Worm (Caenorhabditis elegans) whole organism, L1 larva: Measurements from ENCODE around the gene T14A8.2.

ENCODE experiments used
- F16B12.6 ChIP-seq: fragments of 150-350 bp; optimal IDR thresholded peaks from 2 replicates; lab custom pipeline; 2014; ENCODE audit warnings: missing biosample characterization, missing genetic modification characterization
- Y116A8C.19 ChIP-seq: sonication (generic microtip); optimal IDR thresholded peaks from 2 replicates; lab custom pipeline; 2016; ENCODE audit warnings: missing compliant biosample characterization, missing genetic modification characterization, borderline replicate concordance
- alr-1 ChIP-seq: fragments of 200-800 bp; sonication (Bioruptor generic); optimal IDR thresholded peaks from 2 replicates; lab custom pipeline; 2018; ENCODE audit warnings: borderline replicate concordance, mild to moderate bottlenecking, missing genetic modification characterization, missing compliant biosample characterization
- ama-1 ChIP-seq: fragments of 150-350 bp; optimal IDR thresholded peaks from 2 replicates; lab custom pipeline; 2014
- blmp-1 ChIP-seq: fragments of 150-350 bp; optimal IDR thresholded peaks from 2 replicates; lab custom pipeline; 2014; ENCODE audit warnings: missing biosample characterization, missing genetic modification characterization
- ceh-82 ChIP-seq, 3 experiments: fragments of 150-350 bp in 1 of 3; sonication (generic microtip) in 2 of 3; optimal IDR thresholded peaks; 2 replicates each; lab custom pipeline; 2014 to 2017; ENCODE audit warnings: missing biosample characterization in 3 of 3, missing genetic modification characterization in 3 of 3
- ceh-88 ChIP-seq: fragments of 200-800 bp; sonication (Bioruptor generic); IDR thresholded peaks from 2 replicates; pipeline ENCODE4 v1.3.6; 2022; ENCODE audit warnings: missing genetic modification characterization, missing compliant biosample characterization
- ces-1 ChIP-seq: fragments of 150-350 bp; optimal IDR thresholded peaks from 2 replicates; lab custom pipeline; 2014; ENCODE audit warnings: missing biosample characterization, missing genetic modification reagents, missing genetic modification characterization
- dsc-1 ChIP-seq: sonication (generic microtip); optimal IDR thresholded peaks from 2 replicates; lab custom pipeline; 2016; ENCODE audit warnings: mild to moderate bottlenecking, missing genetic modification characterization, missing compliant biosample characterization
- efl-1 ChIP-seq, 4 experiments: fragments of 150-350 bp; optimal IDR thresholded peaks in 3 of 4; peaks in 1 of 4; 1 replicate in 1 of 4; 2 replicates in 3 of 4; lab custom pipeline; 2014; ENCODE audit warnings: missing biosample characterization in 2 of 4, missing genetic modification characterization in 2 of 4, missing genetic modification reagents in 2 of 4
- egl-13 ChIP-seq: sonication (generic microtip); optimal IDR thresholded peaks from 2 replicates; lab custom pipeline; 2016; ENCODE audit warnings: missing genotype, missing genetic modification reagents, missing genetic modification characterization, missing compliant biosample characterization
- egl-27 ChIP-seq, 2 experiments: fragments of 150-350 bp in 1 of 2; sonication (generic microtip); optimal IDR thresholded peaks; 3 replicates each; lab custom pipeline; 2017 to 2018; ENCODE audit warnings: missing biosample characterization in 2 of 2, missing genetic modification characterization in 2 of 2, missing genetic modification reagents in 2 of 2
- elt-2 ChIP-seq: sonication (generic microtip); optimal IDR thresholded peaks from 2 replicates; lab custom pipeline; 2016; ENCODE audit warnings: missing genetic modification characterization, mild to moderate bottlenecking, inconsistent platforms, missing compliant biosample characterization, missing genetic modification reagents
- fkh-8 ChIP-seq: sonication (generic microtip); optimal IDR thresholded peaks from 2 replicates; lab custom pipeline; 2016; ENCODE audit warnings: mild to moderate bottlenecking, missing genetic modification characterization, missing compliant biosample characterization
- hlh-17 ChIP-seq: fragments of 200-800 bp; sonication (Bioruptor generic); optimal IDR thresholded peaks from 2 replicates; lab custom pipeline; 2018; ENCODE audit warnings: missing genetic modification characterization, mild to moderate bottlenecking, missing compliant biosample characterization, moderate library complexity, borderline replicate concordance
- hlh-4 ChIP-seq: sonication (generic microtip); optimal IDR thresholded peaks from 2 replicates; lab custom pipeline; 2016; ENCODE audit warnings: mild to moderate bottlenecking, missing genetic modification characterization, missing compliant biosample characterization
- hpl-2 ChIP-seq: fragments of 150-350 bp; optimal IDR thresholded peaks from 2 replicates; lab custom pipeline; 2014; ENCODE audit warnings: missing biosample characterization, missing genetic modification reagents, missing genetic modification characterization
- irx-1 ChIP-seq: sonication (generic microtip); optimal IDR thresholded peaks from 2 replicates; lab custom pipeline; 2016; ENCODE audit warnings: missing genetic modification characterization, missing compliant biosample characterization
- isw-1 ChIP-seq: fragments of 200-800 bp; sonication (Bioruptor generic); IDR thresholded peaks from 2 replicates; pipeline ENCODE4 v1.3.6; 2022; ENCODE audit warnings: missing genetic modification characterization, missing compliant biosample characterization
- jun-1 ChIP-seq: fragments of 150-350 bp; optimal IDR thresholded peaks from 2 replicates; lab custom pipeline; 2014; ENCODE audit warnings: missing biosample characterization, missing genetic modification reagents, missing genetic modification characterization
- lin-13 ChIP-seq: fragments of 150-350 bp; optimal IDR thresholded peaks from 2 replicates; lab custom pipeline; 2014; ENCODE audit warnings: missing biosample characterization, missing genetic modification reagents, missing genetic modification characterization
- lin-14 ChIP-seq: fragments of 200-800 bp; sonication (Bioruptor generic); optimal IDR thresholded peaks from 2 replicates; lab custom pipeline; 2018; ENCODE audit warnings: mild to moderate bottlenecking, missing genetic modification characterization, moderate library complexity, missing compliant biosample characterization
- lin-39 ChIP-seq: fragments of 150-350 bp; optimal IDR thresholded peaks from 2 replicates; lab custom pipeline; 2014; ENCODE audit warnings: missing biosample characterization, missing genetic modification reagents, missing genetic modification characterization
- lir-3 ChIP-seq: sonication (generic microtip); optimal IDR thresholded peaks from 2 replicates; lab custom pipeline; 2016; ENCODE audit warnings: mild to moderate bottlenecking, missing genetic modification characterization, moderate library complexity, missing compliant biosample characterization; ENCODE audit not compliant: poor library complexity
- lsy-2 ChIP-seq, 2 experiments: fragments of 150-350 bp; optimal IDR thresholded peaks; 2 replicates each; lab custom pipeline; 2014; ENCODE audit warnings: missing biosample characterization in 2 of 2, missing genetic modification characterization in 2 of 2
- mab-9 ChIP-seq: fragments of 200-800 bp; sonication (Bioruptor generic); IDR thresholded peaks from 2 replicates; pipeline ENCODE4 v1.3.6; 2022; ENCODE audit warnings: missing genetic modification reagents, missing genetic modification characterization, missing compliant biosample characterization
- mdl-1 ChIP-seq, 2 experiments: fragments of 150-350 bp; optimal IDR thresholded peaks; 2 replicates each; lab custom pipeline; 2014 to 2017; ENCODE audit warnings: missing biosample characterization in 2 of 2, missing genetic modification characterization in 2 of 2, inconsistent platforms in 1 of 2
- mef-2 ChIP-seq: fragments of 150-350 bp; optimal IDR thresholded peaks from 2 replicates; lab custom pipeline; 2014; ENCODE audit warnings: missing biosample characterization, missing genetic modification characterization
- nhr-11 ChIP-seq: fragments of 150-350 bp; optimal IDR thresholded peaks from 2 replicates; lab custom pipeline; 2014; ENCODE audit warnings: missing biosample characterization, missing genetic modification characterization
- nhr-12 ChIP-seq: sonication (generic microtip); optimal IDR thresholded peaks from 2 replicates; lab custom pipeline; 2017; ENCODE audit warnings: missing biosample characterization, missing genetic modification characterization
- nhr-19 ChIP-seq: fragments of 200-800 bp; sonication (Bioruptor generic); conservative IDR thresholded peaks from 2 replicates; pipeline ENCODE4 v1.3.6; 2022; ENCODE audit warnings: missing genetic modification characterization, missing compliant biosample characterization
- nhr-20 ChIP-seq: sonication (generic microtip); optimal IDR thresholded peaks from 2 replicates; lab custom pipeline; 2016; ENCODE audit warnings: mild to moderate bottlenecking, missing genetic modification characterization, missing compliant biosample characterization
- nhr-237 ChIP-seq: fragments of 150-350 bp; optimal IDR thresholded peaks from 2 replicates; lab custom pipeline; 2014; ENCODE audit warnings: missing biosample characterization, missing genetic modification characterization
- nhr-28 ChIP-seq: fragments of 150-350 bp; optimal IDR thresholded peaks from 2 replicates; lab custom pipeline; 2014; ENCODE audit warnings: missing biosample characterization, missing genetic modification characterization
- nhr-71 ChIP-seq: sonication (generic microtip); optimal IDR thresholded peaks from 2 replicates; lab custom pipeline; 2016; ENCODE audit warnings: mild to moderate bottlenecking, missing genetic modification characterization, moderate library complexity, missing compliant biosample characterization
- nhr-77 ChIP-seq: fragments of 150-350 bp; optimal IDR thresholded peaks from 2 replicates; lab custom pipeline; 2014; ENCODE audit warnings: missing biosample characterization, missing genetic modification characterization
- nhr-85 ChIP-seq: sonication (generic microtip); peaks from one replicate; lab custom pipeline; 2016; ENCODE audit warnings: missing genetic modification characterization, inconsistent platforms, missing compliant biosample characterization
- nhr-90 ChIP-seq: sonication (generic microtip); optimal IDR thresholded peaks from 2 replicates; lab custom pipeline; 2016; ENCODE audit warnings: mild to moderate bottlenecking, missing genetic modification characterization, missing compliant biosample characterization; ENCODE audit not compliant: poor library complexity
- pqm-1 ChIP-seq: sonication (generic microtip); optimal IDR thresholded peaks from 3 replicates; lab custom pipeline; 2017; ENCODE audit warnings: missing biosample characterization, missing genetic modification characterization
- skn-1 ChIP-seq: fragments of 150-350 bp; optimal IDR thresholded peaks from 2 replicates; lab custom pipeline; 2014; ENCODE audit warnings: missing biosample characterization, missing genetic modification characterization
- snpc-4 ChIP-seq: fragments of 150-350 bp; optimal IDR thresholded peaks from 2 replicates; lab custom pipeline; 2014; ENCODE audit warnings: missing biosample characterization, missing genetic modification characterization
- snu-23 ChIP-seq: sonication (generic microtip); optimal IDR thresholded peaks from 2 replicates; lab custom pipeline; 2016; ENCODE audit warnings: missing genetic modification characterization, missing compliant biosample characterization
- sox-4 ChIP-seq: sonication (generic microtip); optimal IDR thresholded peaks from 2 replicates; lab custom pipeline; 2016; ENCODE audit warnings: missing genetic modification characterization, missing compliant biosample characterization
- sptf-1 ChIP-seq: fragments of 150-350 bp; optimal IDR thresholded peaks from 2 replicates; lab custom pipeline; 2014; ENCODE audit warnings: missing biosample characterization, missing genetic modification characterization
- sup-37 ChIP-seq: fragments of 200-800 bp; sonication (Bioruptor generic); optimal IDR thresholded peaks from 2 replicates; lab custom pipeline; 2018; ENCODE audit warnings: mild to moderate bottlenecking, missing genetic modification characterization, missing compliant biosample characterization
- tbx-2 ChIP-seq: sonication (generic microtip); optimal IDR thresholded peaks from 2 replicates; lab custom pipeline; 2016; ENCODE audit warnings: missing genetic modification characterization, missing compliant biosample characterization
- tlp-1 ChIP-seq: fragments of 150-350 bp; optimal IDR thresholded peaks from 2 replicates; lab custom pipeline; 2014; ENCODE audit warnings: missing biosample characterization, missing genetic modification characterization
- unc-130 ChIP-seq: fragments of 150-350 bp; optimal IDR thresholded peaks from 2 replicates; lab custom pipeline; 2017; ENCODE audit warnings: missing biosample characterization, missing genetic modification characterization, inconsistent platforms
- unc-62 ChIP-seq: fragments of 150-350 bp; optimal IDR thresholded peaks from 2 replicates; lab custom pipeline; 2014; ENCODE audit warnings: missing biosample characterization, missing genetic modification reagents, missing genetic modification characterization
- unc-98 ChIP-seq: fragments of 200-800 bp; sonication (Bioruptor generic); IDR thresholded peaks from 2 replicates; pipeline ENCODE4 v1.3.6; 2022; ENCODE audit warnings: missing genetic modification characterization, missing compliant biosample characterization
- xbp-1 ChIP-seq: sonication (generic microtip); optimal IDR thresholded peaks from 2 replicates; lab custom pipeline; 2016; ENCODE audit warnings: missing genetic modification characterization, missing compliant biosample characterization
- zip-4 ChIP-seq: fragments of 200-800 bp; sonication (Bioruptor generic); optimal IDR thresholded peaks from 2 replicates; lab custom pipeline; 2018; ENCODE audit warnings: mild to moderate bottlenecking, missing genetic modification characterization, moderate library complexity, missing compliant biosample characterization
- ztf-11 ChIP-seq, 2 experiments: sonication (generic microtip); optimal IDR thresholded peaks; 2 replicates each; lab custom pipeline; 2016 to 2017; ENCODE audit warnings: missing genetic modification characterization in 2 of 2, missing biosample characterization in 1 of 2, missing compliant biosample characterization in 1 of 2

Gene T14A8.2

DNA sequence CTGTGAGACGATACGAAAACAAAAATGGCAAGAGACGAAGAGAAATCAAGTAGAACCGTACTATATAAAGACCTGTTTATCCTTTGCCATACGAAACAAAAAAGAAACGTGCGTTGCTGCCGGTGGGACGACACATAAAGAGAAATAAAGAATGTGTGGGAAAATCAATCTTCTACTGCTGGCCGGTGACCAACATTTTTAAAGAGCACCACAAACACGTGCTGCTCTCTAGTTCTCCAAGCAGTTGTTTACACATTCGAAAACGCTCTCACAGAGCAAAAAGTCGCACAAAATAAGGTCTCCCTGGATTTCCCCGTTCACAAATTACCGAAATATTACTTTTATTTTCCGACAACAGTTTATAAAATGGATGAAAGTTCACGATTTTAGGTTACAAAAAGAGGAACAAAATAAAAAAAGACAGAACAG, 32.9 kb downstream of the T14A8.2 start, which contains the start of gene imp-3:
Gene imp-3 (minus strand): TSS at position 93 of the 429 bp plus-strand sequence.
- no peak for TF ChIP-seq egl-27 (tag; optimal IDR thresholded peaks at IDR 0.05; lab: Kevin White, UChicago)
- TF ChIP-seq lin-39 (tag; lab: Kevin White, UChicago) = no peak
- TF ChIP-seq sptf-1 = no peak
- peak; percentile 46 for TF ChIP-seq nhr-20
- no peak for TF ChIP-seq lir-3 (tag; lab: Kevin White, UChicago)
- TF ChIP-seq nhr-28 (tag; lab: Kevin White, UChicago) = no peak
- peak in 1 of 2 experiments; percentile 78 for TF ChIP-seq mdl-1 (tag; optimal IDR thresholded peaks at IDR 0.05; lab: Kevin White, UChicago)
- no peak for TF ChIP-seq alr-1
- peak; percentile 37 for TF ChIP-seq tbx-2 (tag; lab: Kevin White, UChicago)
- no peak for TF ChIP-seq unc-62 (GFP tag; lab: Kevin White, UChicago)
- TF ChIP-seq nhr-85 (tag; lab: Kevin White, UChicago) = peak; percentile 40
- TF ChIP-seq ceh-88 (GFP tag; lab: Robert Waterston, UW) = 0 out of 2 replicates have a peak, but pooled peaks have one; percentile 11
- peak; percentile 58 for TF ChIP-seq nhr-90
- peak; percentile 93 for TF ChIP-seq ama-1 (lab: Kevin White, UChicago)
- no peak for TF ChIP-seq unc-98 (GFP tag; lab: Robert Waterston, UW)
- no peak for TF ChIP-seq skn-1 (tag; lab: Kevin White, UChicago)
- TF ChIP-seq pqm-1 = no peak
- no peak for TF ChIP-seq egl-13 (tag; lab: Kevin White, UChicago)
- TF ChIP-seq nhr-12 = no peak
- no peak for TF ChIP-seq lin-13 (GFP tag; lab: Kevin White, UChicago)
- TF ChIP-seq elt-2 (tag; lab: Kevin White, UChicago) = peak; percentile 6
- TF ChIP-seq lin-14 (GFP tag; lab: Kevin White, UChicago) = peak; percentile 71
- no peak for TF ChIP-seq nhr-11
- TF ChIP-seq unc-130 (tag; lab: Kevin White, UChicago) = peak; percentile 32
- no peak for TF ChIP-seq sup-37 (GFP tag; lab: Kevin White, UChicago)
- peak; percentile 21 for TF ChIP-seq blmp-1
- TF ChIP-seq ceh-82 (tag; optimal IDR thresholded peaks at IDR 0.05; lab: Kevin White, UChicago) = no peak
- TF ChIP-seq hlh-17 (GFP tag; lab: Kevin White, UChicago) = no peak
- TF ChIP-seq isw-1 (GFP tag; lab: Robert Waterston, UW) = no peak
- peak; percentile 7 for TF ChIP-seq xbp-1 (tag; lab: Kevin White, UChicago)
- TF ChIP-seq nhr-77 (tag; lab: Kevin White, UChicago) = no peak
- TF ChIP-seq Y116A8C.19 (tag; lab: Kevin White, UChicago) = no peak
- TF ChIP-seq mab-9 (GFP tag; lab: Robert Waterston, UW) = no peak
- no peak for TF ChIP-seq sox-4 (tag; lab: Kevin White, UChicago)
- TF ChIP-seq snu-23 (GFP tag; lab: Kevin White, UChicago) = peak; percentile 57
- 0 out of 2 replicates have a peak, but pooled peaks have one; percentile 11 for TF ChIP-seq nhr-19
- TF ChIP-seq zip-4 (GFP tag; lab: Kevin White, UChicago) = no peak
- no peak for TF ChIP-seq mef-2 (tag; lab: Kevin White, UChicago)
- no peak for TF ChIP-seq F16B12.6
- TF ChIP-seq nhr-71 (tag; lab: Kevin White, UChicago) = peak; percentile 65
- no peak for TF ChIP-seq snpc-4 (tag; lab: Kevin White, UChicago)
- TF ChIP-seq ztf-11 (tag; optimal IDR thresholded peaks at IDR 0.05; lab: Kevin White, UChicago) = no peak
- peak; percentile 55 to 60 for TF ChIP-seq lsy-2 (tag; optimal IDR thresholded peaks at IDR 0.05; lab: Kevin White, UChicago)
- peak; percentile 26 to 42 for TF ChIP-seq efl-1 (optimal IDR thresholded peaks at IDR 0.05; lab: Kevin White, UChicago)
- peak; percentile 21 to 95 for TF ChIP-seq efl-1 (GFP tag; optimal IDR thresholded peaks at IDR 0.05 in 1 of 2; lab: Kevin White, UChicago)
- no peak for TF ChIP-seq fkh-8 (tag; lab: Kevin White, UChicago)
- TF ChIP-seq irx-1 (tag; lab: Kevin White, UChicago) = peak; percentile 18
- no peak for TF ChIP-seq hlh-4 (tag; lab: Kevin White, UChicago)
- no peak for TF ChIP-seq nhr-237 (tag; lab: Kevin White, UChicago)
- TF ChIP-seq tlp-1 (tag; lab: Kevin White, UChicago) = no peak
- no peak for TF ChIP-seq ces-1 (GFP tag; lab: Kevin White, UChicago)
- TF ChIP-seq jun-1 (tag; lab: Kevin White, UChicago) = no peak
- TF ChIP-seq dsc-1 (tag; lab: Kevin White, UChicago) = peak; percentile 18
- TF ChIP-seq hpl-2 = no peak
